Worm (Caenorhabditis elegans) whole organism, early embryonic: ENCODE data around the gene ZK863.1.
"Not testable (repeated sequence)": the region's sequence is repeated elsewhere in the genome, so short reads cannot be mapped to it uniquely, and the experiment has no call there.

Experiments
- B0310.2 ChIP-seq: sonication (generic microtip); optimal IDR thresholded peaks from 2 replicates; lab custom pipeline; 2016; ENCODE audit warnings: mild to moderate bottlenecking, missing genetic modification characterization, missing compliant biosample characterization
- F13C5.2 ChIP-seq: sonication (generic microtip); optimal IDR thresholded peaks from 2 replicates; lab custom pipeline; 2017; ENCODE audit warnings: mild to moderate bottlenecking, missing genetic modification characterization, inconsistent platforms, missing compliant biosample characterization
- aly-1 ChIP-seq: sonication (generic microtip); optimal IDR thresholded peaks from 2 replicates; lab custom pipeline; 2016; ENCODE audit warnings: missing genetic modification characterization, missing compliant biosample characterization
- ama-1 ChIP-seq: fragments of 150-350 bp; optimal IDR thresholded peaks from 2 replicates; lab custom pipeline; 2014
- ceh-13 ChIP-seq: fragments of 200-800 bp; sonication (Bioruptor generic); optimal IDR thresholded peaks from 2 replicates; lab custom pipeline; 2018; ENCODE audit warnings: mild to moderate bottlenecking, missing genetic modification characterization, missing compliant biosample characterization
- ceh-36 ChIP-seq: sonication (generic microtip); optimal IDR thresholded peaks from 2 replicates; lab custom pipeline; 2016; ENCODE audit warnings: missing genetic modification characterization, inconsistent platforms, missing compliant biosample characterization
- ets-7 ChIP-seq: sonication (generic microtip); optimal IDR thresholded peaks from 2 replicates; lab custom pipeline; 2016; ENCODE audit warnings: missing genotype, missing genetic modification characterization, missing compliant biosample characterization
- flt-1 ChIP-seq: fragments of 200-800 bp; sonication (Bioruptor generic); IDR thresholded peaks from 2 replicates; pipeline ENCODE4 v1.3.6; 2022; ENCODE audit warnings: missing genetic modification characterization, missing compliant biosample characterization
- hmbx-1 ChIP-seq: sonication (generic microtip); optimal IDR thresholded peaks from 2 replicates; lab custom pipeline; 2016; ENCODE audit warnings: mild to moderate bottlenecking, missing genetic modification characterization, missing compliant biosample characterization
- hmg-4 ChIP-seq: fragments of 200-800 bp; sonication (Bioruptor generic); optimal IDR thresholded peaks from 2 replicates; lab custom pipeline; 2018; ENCODE audit warnings: mild to moderate bottlenecking, missing genetic modification characterization, missing compliant biosample characterization
- hnd-1 ChIP-seq: sonication (generic microtip); optimal IDR thresholded peaks from 2 replicates; lab custom pipeline; 2016; ENCODE audit warnings: missing genetic modification characterization, missing compliant biosample characterization
- pes-1 ChIP-seq: fragments of 200-800 bp; sonication (Bioruptor generic); IDR thresholded peaks from 2 replicates; pipeline ENCODE4 v1.3.6; 2022; ENCODE audit warnings: missing genetic modification reagents, missing genetic modification characterization, missing compliant biosample characterization
- scrt-1 ChIP-seq: fragments of 200-800 bp; sonication (Bioruptor generic); IDR thresholded peaks from 2 replicates; pipeline ENCODE4 v1.3.6; 2022; ENCODE audit warnings: missing genetic modification characterization, missing compliant biosample characterization
- sea-1 ChIP-seq: fragments of 200-800 bp; sonication (Bioruptor generic); conservative IDR thresholded peaks from 2 replicates; pipeline ENCODE4 v1.3.6; 2022; ENCODE audit warnings: missing genetic modification characterization, missing compliant biosample characterization
- tbx-11 ChIP-seq: fragments of 200-800 bp; sonication (Bioruptor generic); IDR thresholded peaks from 2 replicates; pipeline ENCODE4 v1.3.6; 2022; ENCODE audit warnings: missing genetic modification characterization, missing compliant biosample characterization
- tbx-37 ChIP-seq: fragments of 200-800 bp; sonication (Bioruptor generic); conservative IDR thresholded peaks from 2 replicates; pipeline ENCODE4 v1.3.6; 2022; ENCODE audit warnings: missing genetic modification reagents, missing genetic modification characterization, missing compliant biosample characterization
- tra-4 ChIP-seq: sonication (generic microtip); optimal IDR thresholded peaks from 2 replicates; lab custom pipeline; 2017; ENCODE audit warnings: missing genetic modification characterization, missing compliant biosample characterization

Gene ZK863.1

DNA sequence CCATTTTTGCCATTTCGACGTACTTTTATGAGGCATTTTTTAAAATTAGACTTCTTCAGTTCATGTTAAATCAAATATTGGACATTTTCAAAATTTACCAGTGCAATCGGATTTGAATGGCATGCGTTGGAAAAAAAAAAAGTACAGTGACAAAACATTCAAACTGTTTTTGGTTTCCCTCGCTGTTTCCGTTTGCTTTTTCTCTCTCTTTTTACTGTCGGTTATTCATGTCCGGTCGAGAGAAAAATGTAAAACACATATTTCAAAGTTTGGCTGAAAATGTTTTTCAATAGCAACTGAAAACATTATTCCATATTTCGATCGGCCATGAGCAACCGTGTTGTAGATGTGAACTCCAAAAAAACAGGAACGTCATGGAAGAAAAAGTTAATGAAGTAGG is 29.4 kb downstream of the ZK863.1 start, which contains the start of gene C27A7.3:
C27A7.3 (plus strand) TSS at position 301 of the 400 bp plus-strand sequence.
- TF ChIP-seq scrt-1 (GFP tag; lab: Robert Waterston, UW), result no peak
- no peak for TF ChIP-seq flt-1 (GFP tag; lab: Robert Waterston, UW)
- TF ChIP-seq ets-7 (tag; lab: Kevin White, UChicago), result no peak
- TF ChIP-seq ama-1, result no peak
- no peak for TF ChIP-seq tra-4 (tag; lab: Kevin White, UChicago)

DNA sequence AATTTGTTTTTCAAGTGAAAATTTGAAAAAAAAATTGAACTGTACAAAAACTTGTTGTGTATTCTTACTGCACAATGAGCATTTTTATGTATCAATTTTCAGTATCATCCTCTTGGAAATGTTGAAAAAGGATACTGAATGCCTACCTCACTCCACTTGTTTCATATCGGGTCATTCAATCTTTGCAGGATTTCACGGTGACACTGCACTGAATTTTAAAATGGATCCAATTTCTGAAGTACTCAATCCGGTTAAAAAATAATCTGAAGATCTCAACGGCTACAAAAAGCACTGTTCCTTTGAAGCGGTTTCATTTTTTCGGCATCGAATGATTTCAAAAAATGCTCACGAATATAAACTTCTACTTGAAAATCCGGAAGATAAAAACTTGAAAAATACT is 32.1 kb downstream of the ZK863.1 start:
- TF ChIP-seq F13C5.2 (no peak), ets-7 (tag; lab: Kevin White, UChicago) (no peak), ama-1 (no peak), tbx-37 (GFP tag; lab: Robert Waterston, UW) (no peak), ceh-13 (GFP tag; lab: Kevin White, UChicago) (no peak), scrt-1 (GFP tag; lab: Robert Waterston, UW) (no peak), hmbx-1 (tag; lab: Kevin White, UChicago) (no peak), B0310.2 (tag; lab: Kevin White, UChicago) (no peak), pes-1 (GFP tag; lab: Robert Waterston, UW) (no peak), tra-4 (tag; lab: Kevin White, UChicago) (no peak), flt-1 (GFP tag; lab: Robert Waterston, UW) (no peak), tbx-11 (GFP tag; lab: Robert Waterston, UW) (no peak), hmg-4 (GFP tag; lab: Kevin White, UChicago) (no peak), ceh-36 (no peak), aly-1 (no peak), sea-1 (GFP tag; lab: Robert Waterston, UW) (no peak), hnd-1 (no peak)

DNA sequence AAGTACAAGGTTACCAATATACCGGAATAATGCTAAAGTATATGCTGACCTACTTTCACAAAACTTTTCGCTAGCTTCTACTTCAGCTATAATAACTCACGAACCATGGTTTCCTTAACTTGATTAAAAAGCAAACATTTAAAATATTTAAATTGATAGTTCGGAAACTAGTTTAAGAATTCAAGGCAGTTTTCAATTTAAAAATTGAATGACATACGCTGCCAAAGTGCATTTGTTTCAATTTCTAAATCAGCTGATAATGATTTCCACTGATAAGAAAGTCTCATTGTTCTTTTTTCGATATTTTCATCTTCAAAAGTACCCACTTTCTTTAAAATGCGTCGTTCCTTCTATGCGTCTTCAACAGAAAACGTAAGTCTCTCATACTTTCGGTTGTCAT is 38.9 kb downstream of the ZK863.1 start, which contains the start of gene enpp-1:
enpp-1 (plus strand) TSS at position 301 of the 400 bp plus-strand sequence.
- not testable (repeated sequence) for TF ChIP-seq ceh-36; pes-1 (GFP tag; lab: Robert Waterston, UW); sea-1 (GFP tag; lab: Robert Waterston, UW)

DNA sequence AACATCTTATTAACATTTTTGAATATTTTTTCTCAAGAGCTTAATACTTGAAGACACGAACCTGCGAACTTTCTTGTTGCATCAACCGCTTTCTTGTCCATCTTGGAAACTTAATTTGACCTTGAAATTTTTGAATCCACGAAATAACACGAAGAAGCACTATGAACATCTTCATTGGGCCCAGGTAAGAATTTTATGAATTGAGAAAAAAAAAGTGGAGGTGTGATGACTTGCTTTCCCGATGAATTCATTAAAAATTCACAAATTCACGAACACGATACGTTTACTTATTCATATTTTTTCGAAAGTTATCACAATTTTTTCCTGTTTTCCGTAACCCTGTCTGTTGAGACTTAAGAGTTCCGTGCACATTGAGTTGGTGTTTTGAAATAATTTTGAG is 39.3 kb downstream of the ZK863.1 start, which contains the start of gene C27A7.6:
C27A7.6 (minus strand) TSS at position 101 of the 400 bp plus-strand sequence.
- TF ChIP-seq hnd-1; pes-1 (GFP tag; lab: Robert Waterston, UW); hmg-4 (GFP tag; lab: Kevin White, UChicago): not testable (repeated sequence)

DNA sequence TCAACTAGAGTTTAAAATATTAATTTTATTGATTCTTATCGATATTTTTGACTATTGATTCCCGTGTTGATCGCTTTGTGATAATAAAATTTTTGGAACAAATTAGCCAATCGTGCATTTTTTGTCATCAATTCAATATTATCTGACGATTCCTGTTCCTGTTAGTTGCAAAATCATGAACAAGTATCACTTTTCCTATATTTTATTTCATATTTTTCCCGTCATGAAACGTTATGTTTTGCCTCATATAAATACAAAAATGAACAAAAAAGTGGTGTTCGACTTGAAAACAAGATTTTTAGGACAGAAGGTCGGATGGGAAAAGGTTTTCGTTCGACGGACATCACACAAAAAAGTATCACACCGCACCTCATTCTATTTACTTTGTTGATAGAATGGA is 48.7 kb downstream of the ZK863.1 start, which contains the start of gene C13C4.6:
C13C4.6 (plus strand) TSS at position 301 of the 400 bp plus-strand sequence.
- no peak for TF ChIP-seq hnd-1

DNA sequence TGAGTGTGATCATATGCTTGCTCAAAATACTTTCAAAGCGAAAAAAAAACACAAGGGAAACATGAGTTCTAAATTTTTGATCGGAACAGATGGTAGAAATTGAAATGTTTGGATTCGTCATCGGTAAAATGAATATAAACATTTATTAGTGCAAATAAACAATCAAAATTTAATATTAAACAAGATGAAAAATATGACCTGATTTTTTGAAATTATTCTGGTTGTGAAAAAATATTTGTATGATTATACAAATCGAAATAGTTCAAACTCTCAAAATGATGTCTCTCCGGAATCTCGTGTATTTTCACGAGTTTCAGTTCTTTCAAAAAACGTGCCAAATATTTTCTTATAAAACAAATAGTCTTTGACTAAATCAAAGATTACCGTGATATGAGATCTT is 49.6 kb downstream of the ZK863.1 start, which contains the start of gene C13C4.7:
C13C4.7 (minus strand) TSS at position 101 of the 400 bp plus-strand sequence.
- TF ChIP-seq aly-1 (no peak), hnd-1 (no peak), pes-1 (GFP tag; lab: Robert Waterston, UW) (no peak)
